Fruit fly (Drosophila melanogaster) ovary, adult (tissue): Measurements from ENCODE around the gene ich.
A peak's percentile ranks its signal among the peaks of the same experiment; 100 is the strongest.

Experiments
- CG17801 ChIP-seq: fragments of 200-800 bp; optimal IDR thresholded peaks from 2 replicates; lab custom pipeline; 2019; ENCODE audit warnings: missing biosample characterization, mild to moderate bottlenecking, missing genetic modification characterization, moderate library complexity; ENCODE audit not compliant: partially characterized antibody

Gene ich

DNA sequence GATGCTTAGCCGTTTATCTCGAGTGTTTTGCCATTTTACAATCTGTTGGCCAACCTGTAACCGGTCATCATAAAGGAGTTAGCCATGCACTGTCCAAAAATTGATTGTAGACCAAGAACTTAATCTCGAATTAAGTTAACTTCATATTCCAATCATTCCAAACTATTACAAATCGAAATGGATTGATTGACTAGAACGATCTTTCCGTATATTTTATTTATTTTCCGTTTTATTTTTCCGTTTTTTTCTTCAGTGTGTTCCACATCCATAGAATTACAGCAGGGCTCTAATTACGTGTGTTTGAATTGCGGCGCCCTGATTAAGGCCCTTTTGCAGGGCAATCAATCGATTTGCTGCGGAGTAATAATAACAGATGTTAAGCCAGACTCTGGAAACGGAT lies 30.1 kb downstream of the ich start:
- TF ChIP-seq CG17801 (GFP tag; lab: Kevin White, UChicago) = no peak

- TF ChIP-seq CG17801 (GFP tag; lab: Kevin White, UChicago) = peak; percentile 47
Observed at dm6 chr3R:8931777-8932345, 31.0 kb downstream of the ich start, which contains the start of gene pyd. pyd (minus strand) TSS chr3R:8931896.

dm6 chr3R:8931064-8931419 lies 31.8 kb downstream of the ich start:
- no peak for TF ChIP-seq CG17801 (GFP tag; lab: Kevin White, UChicago)

DNA sequence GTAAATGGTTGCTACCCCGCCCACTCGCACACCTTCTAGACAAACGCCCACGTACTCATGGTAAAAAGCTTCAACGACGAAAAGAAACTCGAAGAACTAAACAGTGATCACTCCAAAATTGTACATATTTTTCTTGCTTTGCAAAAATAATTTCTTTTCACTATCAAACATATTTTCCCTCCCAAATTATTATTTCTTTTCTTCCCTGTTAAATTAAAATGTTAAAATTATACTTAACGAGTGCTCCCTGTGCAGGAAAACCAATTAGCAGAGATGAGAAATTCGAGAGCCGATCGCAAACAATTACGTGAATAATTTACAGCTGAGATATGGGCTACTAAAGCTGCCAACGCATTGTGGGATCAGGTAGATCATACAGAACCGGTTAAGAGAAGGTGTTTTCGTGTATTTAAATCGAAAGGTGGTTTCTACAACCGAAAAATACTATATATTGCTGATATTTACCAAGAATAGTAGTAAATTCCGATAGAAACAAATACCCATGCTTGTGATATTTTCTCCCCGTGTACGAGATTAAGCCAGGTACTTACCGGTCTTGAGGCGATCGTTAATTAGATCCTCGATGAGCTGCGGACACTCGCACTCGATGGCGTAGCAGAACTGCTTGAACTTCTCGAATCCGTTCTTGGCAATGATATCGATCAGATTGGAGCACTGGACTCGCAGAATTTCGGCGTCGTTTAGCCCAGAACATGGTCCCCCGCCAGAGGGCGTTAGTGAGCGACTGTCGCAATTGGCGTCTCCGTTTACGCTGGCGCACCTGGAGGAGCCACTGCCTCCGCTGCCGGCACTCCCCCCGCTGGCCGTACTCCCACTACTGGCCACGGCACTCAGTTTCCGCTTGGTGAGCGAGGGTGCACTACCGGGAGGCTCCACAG lies 32.4 kb downstream of the ich start:
- TF ChIP-seq CG17801 (GFP tag; lab: Kevin White, UChicago) = peak; percentile 69

DNA sequence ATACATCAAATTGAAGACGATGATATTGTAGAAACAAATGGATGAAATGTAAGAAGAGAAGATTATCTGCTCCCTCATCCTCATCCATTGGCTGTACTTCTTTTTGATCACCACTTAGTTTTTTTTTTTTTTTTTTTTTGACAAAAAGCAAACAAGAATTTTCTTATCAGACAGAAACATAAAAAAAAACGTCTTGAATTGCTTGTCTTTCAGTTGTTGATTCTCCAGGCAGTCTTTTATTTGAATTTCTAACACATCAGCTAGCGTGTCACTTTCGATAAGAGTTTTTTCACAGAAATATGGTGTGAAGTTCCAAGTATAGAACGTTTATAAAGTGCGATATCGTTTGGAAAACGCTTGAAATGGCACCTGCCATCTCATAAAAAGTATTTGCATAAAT lies 33.1 kb downstream of the ich start:
- TF ChIP-seq CG17801 (GFP tag; lab: Kevin White, UChicago) = no peak

- peak; percentile 87 for TF ChIP-seq CG17801 (GFP tag; lab: Kevin White, UChicago)
Observed at dm6 chr3R:8927817-8928625, 34.8 kb downstream of the ich start.

- TF ChIP-seq CG17801 (GFP tag; lab: Kevin White, UChicago) = no peak
Observed at dm6 chr3R:8927052-8927816, 35.6 kb downstream of the ich start.

- no peak for TF ChIP-seq CG17801 (GFP tag; lab: Kevin White, UChicago)
Observed at dm6 chr3R:8926554-8926951, 36.3 kb downstream of the ich start.

DNA sequence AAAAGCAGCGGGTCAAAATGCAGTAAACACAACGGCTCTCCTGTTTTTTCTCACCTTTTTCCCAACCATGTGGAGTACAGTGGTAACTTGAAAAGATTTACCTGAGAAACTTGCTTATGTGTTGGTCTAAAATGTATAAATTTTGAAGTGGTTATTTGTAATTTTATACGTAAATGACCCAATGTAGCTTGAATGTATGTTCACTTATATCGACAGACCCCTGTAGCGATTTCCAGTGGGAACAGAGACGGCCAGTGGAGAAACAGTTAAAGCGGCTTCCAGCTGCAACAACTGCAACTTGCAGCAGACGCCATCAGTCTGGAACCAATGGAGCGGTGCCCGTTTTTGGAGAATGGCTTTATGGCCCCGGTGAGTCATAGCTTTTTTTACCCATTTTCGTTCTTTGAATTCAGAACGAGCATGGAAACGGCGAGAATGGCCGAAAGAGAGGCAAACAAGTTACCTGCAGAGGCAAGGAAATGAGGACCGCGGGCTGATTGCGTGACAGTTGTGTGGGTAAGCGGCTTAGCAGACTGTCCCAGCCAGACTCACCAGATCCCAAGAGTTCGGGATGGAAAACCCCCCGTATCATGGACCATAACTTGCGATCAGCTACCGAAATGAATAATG lies 36.8 kb downstream of the ich start:
- TF ChIP-seq CG17801 (GFP tag; lab: Kevin White, UChicago) = peak; percentile 58

dm6 chr3R:8923774-8924369 lies 39.0 kb downstream of the ich start:
- peak; percentile 12 for TF ChIP-seq CG17801 (GFP tag; lab: Kevin White, UChicago)

- no peak for TF ChIP-seq CG17801 (GFP tag; lab: Kevin White, UChicago)
Observed at dm6 chr3R:8922617-8923242, 40.1 kb downstream of the ich start.

DNA sequence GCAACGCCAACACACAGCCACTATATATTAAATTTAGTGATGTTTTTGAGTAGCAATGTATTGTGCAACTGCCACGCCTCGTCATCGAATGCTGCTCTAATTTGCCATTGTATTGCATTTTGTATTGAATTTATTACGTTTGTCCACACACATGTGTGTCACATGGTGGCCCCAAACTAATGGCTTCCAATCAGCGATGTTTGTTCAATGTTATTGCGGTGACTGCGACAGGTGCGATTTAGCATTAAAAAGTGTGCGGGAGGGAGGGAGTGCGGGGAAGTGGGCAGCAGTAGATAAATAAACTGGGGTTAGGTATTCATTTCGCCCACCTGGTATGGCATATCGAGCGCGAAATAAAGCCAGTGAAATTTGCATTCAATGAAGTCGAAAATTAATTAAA lies 41.0 kb downstream of the ich start:
- TF ChIP-seq CG17801 (GFP tag; lab: Kevin White, UChicago) = no peak

DNA sequence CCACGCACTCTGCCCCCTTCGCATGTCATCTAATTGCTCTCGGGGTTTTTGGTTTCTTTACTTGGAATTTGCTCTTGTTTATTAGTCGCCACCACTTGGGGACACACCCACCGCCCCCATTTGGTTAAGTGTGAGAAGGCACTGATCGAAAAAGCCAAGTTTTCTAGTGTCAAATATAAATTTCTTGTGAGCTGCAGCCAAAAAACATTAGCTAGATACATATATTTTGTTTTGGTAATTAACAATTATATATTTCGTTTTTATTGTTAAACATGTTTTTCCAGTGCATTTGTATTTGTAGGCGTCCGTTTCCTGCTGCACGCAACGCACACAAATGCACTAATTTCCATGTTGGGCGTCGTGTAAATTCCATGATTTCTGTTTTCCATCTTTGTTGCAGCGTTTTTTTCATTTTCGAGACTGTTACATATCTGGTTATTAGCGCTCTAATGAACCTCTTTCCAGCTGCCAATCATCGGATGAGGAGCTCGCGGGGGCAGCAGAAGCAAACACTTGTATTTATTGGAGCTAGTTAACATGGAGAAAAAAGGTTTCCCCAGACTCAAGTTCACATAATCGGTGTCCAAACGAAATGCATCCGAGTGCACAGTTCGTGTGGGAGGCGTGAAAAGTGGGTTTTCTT lies 42.6 kb downstream of the ich start:
- TF ChIP-seq CG17801 (GFP tag; lab: Kevin White, UChicago) = no peak
